Fruit fly (Drosophila melanogaster) whole organism, wandering third instar larva: ENCODE data around the gene Tmep.
A peak's percentile ranks its signal among the peaks of the same experiment; 100 is the strongest.

ENCODE experiments used
- Hr78 ChIP-seq: fragments of >200 bp; optimal IDR thresholded peaks from 2 replicates; lab custom pipeline; 2017; ENCODE audit warnings: missing biosample characterization, missing genetic modification characterization
- Hr83 ChIP-seq: fragments of 200-300 bp; sonication (Bioruptor generic); optimal IDR thresholded peaks from 2 replicates; lab custom pipeline; 2016; ENCODE audit warnings: missing biosample characterization, mild to moderate bottlenecking, missing genetic modification characterization, moderate library complexity; ENCODE audit not compliant: poor library complexity, severe bottlenecking
- Mio ChIP-seq: sonication (Bioruptor generic); optimal IDR thresholded peaks from 2 replicates; lab custom pipeline; 2016; ENCODE audit warnings: missing biosample characterization, missing genetic modification characterization
- OdsH ChIP-seq: fragments of 200-800 bp; sonication (Bioruptor generic); optimal IDR thresholded peaks from 2 replicates; lab custom pipeline; 2016; ENCODE audit warnings: missing biosample characterization, mild to moderate bottlenecking, missing genetic modification characterization
- Sp1 ChIP-seq: fragments of 200-800 bp; sonication (Bioruptor generic); optimal IDR thresholded peaks from 3 replicates; lab custom pipeline; 2019; ENCODE audit warnings: missing biosample characterization, mild to moderate bottlenecking, missing genetic modification characterization, moderate library complexity
- br ChIP-seq: fragments of 200-800 bp; sonication (Bioruptor generic); optimal IDR thresholded peaks from 2 replicates; lab custom pipeline; 2016; ENCODE audit warnings: missing biosample characterization, missing genetic modification characterization
- dmrt93B ChIP-seq: fragments of 200-800 bp; sonication (Bioruptor generic); optimal IDR thresholded peaks from 2 replicates; lab custom pipeline; 2018; ENCODE audit warnings: missing biosample characterization, mild to moderate bottlenecking, missing genetic modification characterization
- dsf ChIP-seq: sonication (Bioruptor generic); optimal IDR thresholded peaks from 2 replicates; lab custom pipeline; 2016; ENCODE audit warnings: missing biosample characterization, missing genetic modification characterization, borderline replicate concordance
- lola ChIP-seq: fragments of >200 bp; optimal IDR thresholded peaks from 2 replicates; lab custom pipeline; 2017; ENCODE audit warnings: missing biosample characterization, missing genetic modification characterization
- psq ChIP-seq: fragments of 200-800 bp; sonication (Bioruptor generic); optimal IDR thresholded peaks from 3 replicates; lab custom pipeline; 2017; ENCODE audit warnings: missing biosample characterization, mild to moderate bottlenecking, missing genetic modification characterization, moderate library complexity
- sage ChIP-seq: fragments of 200-800 bp; sonication (Bioruptor generic); optimal IDR thresholded peaks from 2 replicates; lab custom pipeline; 2016; ENCODE audit warnings: missing biosample characterization, mild to moderate bottlenecking, missing genetic modification characterization
- usp ChIP-seq: fragments of >200 bp; optimal IDR thresholded peaks from 2 replicates; lab custom pipeline; 2017; ENCODE audit warnings: missing biosample characterization, missing genetic modification characterization

dm6 chr3L:1558178-1558788 lies 10.7 kb upstream of the Tmep start, which contains the start of the genes Pex10 and CG12099:
- TF ChIP-seq lola (GFP tag; lab: Kevin White, UChicago) (no peak), sage (GFP tag; lab: Kevin White, UChicago) (no peak), dsf (GFP tag; lab: Kevin White, UChicago) (no peak), psq (peak; percentile 84), usp (no peak), Hr78 (GFP tag; lab: Kevin White, UChicago) (no peak), br (GFP tag; lab: Kevin White, UChicago) (peak; percentile 78), dmrt93B (peak; percentile 84), OdsH (GFP tag; lab: Kevin White, UChicago) (peak; percentile 88), Sp1 (peak; percentile 87), Mio (GFP tag; lab: Kevin White, UChicago) (no peak), Hr83 (GFP tag; lab: Kevin White, UChicago) (peak; percentile 31)
